Fruit fly (Drosophila melanogaster): Measurements from ENCODE around the gene CG32590.

CG32590 gene

DNA sequence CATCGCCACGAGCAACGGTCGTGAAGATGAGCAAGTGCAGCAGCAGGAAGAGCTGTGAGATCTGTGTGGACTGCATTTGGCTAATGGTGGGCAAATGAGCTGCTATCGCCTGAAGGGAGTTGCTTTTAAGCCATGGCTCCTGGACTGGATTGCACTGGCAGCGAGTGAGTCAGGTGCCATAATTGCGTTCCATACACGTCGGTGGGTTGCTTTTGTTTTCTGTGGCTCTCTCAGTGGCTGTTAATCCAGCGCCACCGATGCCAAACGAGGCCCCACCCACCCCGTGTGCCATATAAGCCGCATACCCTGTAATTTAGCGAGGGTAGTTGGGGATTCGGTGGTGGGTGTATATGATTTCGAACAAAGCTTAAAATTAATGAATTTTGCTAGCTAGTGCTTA is 5.8 kb upstream of the CG32590 start, which contains the start of gene CG12539:
Gene CG12539 (minus strand): TSS at position 101 of the 400 bp plus-strand sequence.
- no peak for TF ChIP-seq CG17801 (GFP tag; optimal IDR thresholded peaks at IDR 0.05; ENCODE audit: partially characterized antibody)

DNA sequence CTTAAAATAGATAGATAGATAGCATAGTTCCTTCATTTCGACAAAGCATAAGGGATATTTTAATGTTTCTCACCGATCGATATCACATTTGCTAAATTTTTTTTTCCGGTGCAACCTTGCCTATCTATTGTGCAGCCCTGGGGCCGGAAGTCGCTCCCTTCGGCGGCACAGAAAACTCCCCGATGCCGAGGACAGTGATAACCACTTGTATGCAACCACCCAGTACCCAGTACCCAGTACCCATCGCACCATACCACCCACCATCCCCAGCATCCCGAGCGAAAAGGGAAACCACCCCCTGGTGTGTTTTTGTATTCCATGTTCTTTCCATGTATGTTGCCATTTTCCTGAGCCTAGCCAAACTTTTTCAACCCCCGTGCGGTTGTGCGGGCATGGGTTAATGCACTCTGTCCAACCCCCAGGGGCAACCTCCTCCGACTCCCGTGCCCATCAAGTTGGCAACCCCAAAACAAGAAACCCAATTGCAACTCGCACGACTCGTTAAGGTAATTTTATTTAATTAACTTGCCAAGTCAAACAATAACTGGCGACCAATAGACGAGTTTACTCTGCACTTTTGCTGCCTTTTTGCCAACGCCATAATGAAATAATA is 3.1 kb upstream of the CG32590 start:
- no peak for TF ChIP-seq CG17801 (GFP tag; optimal IDR thresholded peaks at IDR 0.05; ENCODE audit: partially characterized antibody)

DNA sequence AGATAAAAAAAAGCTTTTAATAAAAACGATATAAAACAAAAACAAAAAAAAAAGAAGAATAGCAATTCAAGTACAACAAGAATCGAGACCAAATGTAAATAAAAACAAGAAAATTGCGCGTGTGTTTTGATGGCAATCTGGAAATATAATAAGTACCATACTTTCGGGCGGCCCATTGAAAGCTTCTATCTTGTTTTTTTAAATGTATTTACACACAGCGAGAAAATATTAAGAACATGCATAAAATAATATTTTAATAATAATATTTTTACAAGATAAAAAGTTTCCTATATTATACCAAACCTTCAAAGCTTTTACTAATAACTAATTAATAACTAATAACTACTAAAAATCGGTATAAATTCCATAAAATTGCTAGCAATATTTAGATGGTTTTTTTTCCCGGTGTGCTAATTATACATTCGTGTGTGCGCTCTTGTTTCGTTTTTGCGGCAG is 1.5 kb upstream of the CG32590 start:
- TF ChIP-seq CG17801 (GFP tag; optimal IDR thresholded peaks at IDR 0.05; ENCODE audit: partially characterized antibody) = peak; percentile 87

DNA sequence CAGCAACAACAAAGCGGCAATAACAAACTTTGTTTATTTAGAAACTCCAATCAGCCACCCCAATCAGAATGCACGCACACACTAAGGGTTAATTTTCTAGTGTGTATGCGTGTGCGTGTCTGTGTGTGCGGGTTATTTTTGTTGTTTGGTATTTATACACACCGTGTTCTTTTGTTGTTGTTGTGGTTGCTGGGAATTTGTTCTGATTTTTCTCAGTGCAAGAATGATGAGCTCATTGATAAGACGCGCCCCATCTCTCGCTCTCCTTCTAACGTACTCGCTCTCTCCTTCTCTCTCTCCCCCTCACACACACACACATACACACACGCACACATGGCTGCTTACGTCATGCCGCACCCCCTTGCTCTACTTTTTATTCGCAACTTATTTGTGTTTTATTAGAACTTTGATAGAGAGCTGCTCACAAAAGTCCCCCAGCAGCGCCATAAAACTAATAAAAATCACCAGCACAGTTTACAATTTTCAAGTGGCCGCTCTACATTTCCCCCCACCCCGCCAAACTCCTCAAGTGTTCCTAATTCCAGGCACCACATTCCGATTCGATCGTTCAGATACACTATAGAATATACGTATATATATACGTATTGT is 937 bp upstream of the CG32590 start:
- no peak for TF ChIP-seq CG17801 (GFP tag; optimal IDR thresholded peaks at IDR 0.05; ENCODE audit: partially characterized antibody)

DNA sequence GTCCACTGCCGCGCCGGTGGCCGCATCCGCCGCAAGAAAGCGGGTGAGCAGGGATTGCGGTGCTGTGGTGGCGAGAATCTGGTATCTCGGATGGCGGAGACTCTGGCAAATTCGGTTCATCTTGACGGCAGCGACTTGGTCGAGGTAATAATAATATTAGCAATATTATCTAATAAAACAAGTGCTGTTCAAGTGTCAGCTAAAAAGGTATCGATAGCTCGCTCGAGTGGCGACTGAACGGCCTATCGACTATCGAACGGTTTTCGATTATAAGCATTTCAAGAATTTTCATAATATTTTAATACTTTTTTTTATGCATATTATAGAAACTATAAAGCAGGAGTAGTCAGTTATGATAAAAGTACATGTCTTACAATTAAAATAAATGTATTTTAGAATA is 923 bp downstream of the CG32590 start, which contains the start of gene Grx5:
Gene Grx5 (minus strand): TSS at position 216 of the 400 bp plus-strand sequence.
- no peak for TF ChIP-seq CG17801 (GFP tag; optimal IDR thresholded peaks at IDR 0.05; ENCODE audit: partially characterized antibody)

DNA sequence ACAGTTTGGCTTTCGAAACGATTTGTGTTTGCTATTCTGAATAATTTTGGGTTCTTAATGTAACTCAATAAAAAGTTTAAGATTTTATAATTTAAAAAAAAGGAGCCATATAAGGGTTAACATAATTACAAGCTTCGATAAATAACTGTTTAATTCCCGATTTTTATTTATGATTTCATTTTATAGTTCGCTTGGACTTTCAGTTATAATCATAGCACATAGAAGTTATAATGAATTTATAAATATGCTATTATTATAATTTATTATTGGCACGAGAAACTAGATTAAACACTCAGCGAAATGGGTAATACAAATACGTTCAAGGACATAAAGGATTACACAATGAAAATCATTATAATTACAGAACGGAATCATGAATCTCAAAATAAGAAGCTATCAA is 2.5 kb downstream of the CG32590 start, which contains the start of gene CG14410:
Gene CG14410 (plus strand): TSS at position 301 of the 400 bp plus-strand sequence.
- no peak for TF ChIP-seq CG17801 (GFP tag; optimal IDR thresholded peaks at IDR 0.05; ENCODE audit: partially characterized antibody)

DNA sequence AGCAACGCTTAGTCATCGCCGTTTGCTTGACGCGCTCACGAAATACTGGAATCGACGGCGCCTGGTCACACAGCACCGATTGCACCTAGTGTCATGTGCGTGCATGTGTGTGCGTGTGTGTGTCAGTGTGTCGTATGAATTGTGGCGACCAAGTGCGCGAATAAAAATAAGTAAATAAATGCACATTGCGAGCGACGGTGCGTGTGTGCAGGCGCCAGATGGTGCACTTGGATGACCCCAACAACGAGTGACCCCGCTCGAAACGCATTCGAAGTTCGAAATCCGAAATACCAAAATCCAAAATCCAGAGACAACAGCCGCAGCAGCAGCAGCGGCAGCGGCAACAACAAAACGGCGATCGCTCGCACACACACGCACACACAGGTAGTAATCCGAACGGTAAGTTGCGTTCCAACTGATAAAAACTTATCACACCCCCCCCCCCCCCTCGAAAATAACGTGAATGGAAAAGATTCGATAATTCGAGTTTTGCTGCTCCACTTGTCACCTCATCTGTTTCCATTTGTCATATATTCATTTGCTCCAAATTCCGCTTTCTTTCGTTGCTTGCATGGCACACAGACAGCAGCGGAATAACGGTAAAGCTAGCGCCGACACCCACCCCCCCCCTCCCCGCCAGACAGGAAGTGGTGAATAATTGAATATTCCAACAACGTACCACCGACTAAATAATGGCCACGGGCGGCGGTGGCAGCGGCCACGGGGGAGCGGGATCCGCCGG is 6.2 kb downstream of the CG32590 start, which contains the start of gene CG14411:
Gene CG14411 (plus strand): TSS at position 86 of the 742 bp plus-strand sequence.
- TF ChIP-seq CG17801 (GFP tag; optimal IDR thresholded peaks at IDR 0.05; ENCODE audit: partially characterized antibody) = no peak

DNA sequence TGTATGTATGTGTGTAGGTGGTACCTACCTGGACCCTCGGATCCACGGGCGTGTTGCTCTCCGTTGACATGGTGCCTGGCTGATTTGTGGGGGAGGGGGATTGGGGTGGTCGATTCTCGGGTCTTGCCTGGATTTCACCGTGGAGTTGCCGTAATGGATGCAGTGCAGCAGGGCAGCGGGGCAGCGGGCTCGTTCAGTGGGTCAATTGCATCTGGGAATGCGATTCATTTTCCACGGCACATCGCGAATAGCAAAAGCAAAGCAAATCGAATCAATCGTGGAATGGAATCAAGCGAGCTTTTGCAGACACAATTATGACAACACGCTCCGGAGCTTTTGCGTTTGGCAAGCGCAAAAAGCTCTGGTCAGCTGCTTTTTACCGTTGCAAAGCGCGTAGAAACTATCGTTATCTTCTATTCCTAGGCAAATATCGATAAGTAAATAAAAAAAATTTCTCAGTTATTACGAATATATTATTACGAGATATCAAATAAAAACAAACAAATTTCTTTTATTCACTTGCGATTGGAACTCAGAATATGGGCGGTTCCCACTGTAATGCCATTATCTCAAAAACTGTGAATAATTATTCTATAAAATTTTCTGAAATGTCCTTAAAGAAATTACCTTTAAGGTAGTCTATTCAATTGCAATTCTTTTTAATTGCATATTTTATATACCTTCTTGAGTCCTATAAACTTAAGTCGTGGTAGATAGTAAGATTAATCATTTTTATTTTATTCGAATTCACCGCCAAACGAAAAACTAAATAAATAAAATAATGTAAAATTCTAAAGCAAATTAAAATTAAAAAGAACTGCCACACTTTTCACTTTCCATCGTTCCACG is 7.0 kb downstream of the CG32590 start, which contains the start of gene CG14408:
Gene CG14408 (minus strand): TSS at position 321 of the 849 bp plus-strand sequence.
- no peak for TF ChIP-seq CG17801 (GFP tag; optimal IDR thresholded peaks at IDR 0.05; ENCODE audit: partially characterized antibody)

DNA sequence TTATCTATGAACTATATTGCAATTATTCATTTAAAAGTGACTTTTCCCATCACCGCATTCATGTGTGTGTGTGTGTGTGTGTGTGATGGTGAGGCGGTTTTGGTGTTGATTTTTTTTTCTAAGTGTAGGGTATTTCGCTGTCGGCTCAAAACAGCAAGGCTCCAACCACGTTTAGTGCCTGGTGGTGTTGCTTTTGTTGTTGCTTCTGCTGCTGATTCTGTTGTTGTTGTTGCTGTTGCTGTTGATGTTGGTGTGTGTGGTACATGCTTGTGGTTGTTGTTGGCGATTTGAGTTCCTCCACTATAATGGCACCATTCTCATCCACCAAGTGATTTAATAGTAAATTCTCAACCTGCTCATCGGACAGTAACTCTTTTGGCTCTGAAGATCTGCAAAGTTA is 11.3 kb downstream of the CG32590 start:
- TF ChIP-seq CG17801 (GFP tag; optimal IDR thresholded peaks at IDR 0.05; ENCODE audit: partially characterized antibody) = no peak

DNA sequence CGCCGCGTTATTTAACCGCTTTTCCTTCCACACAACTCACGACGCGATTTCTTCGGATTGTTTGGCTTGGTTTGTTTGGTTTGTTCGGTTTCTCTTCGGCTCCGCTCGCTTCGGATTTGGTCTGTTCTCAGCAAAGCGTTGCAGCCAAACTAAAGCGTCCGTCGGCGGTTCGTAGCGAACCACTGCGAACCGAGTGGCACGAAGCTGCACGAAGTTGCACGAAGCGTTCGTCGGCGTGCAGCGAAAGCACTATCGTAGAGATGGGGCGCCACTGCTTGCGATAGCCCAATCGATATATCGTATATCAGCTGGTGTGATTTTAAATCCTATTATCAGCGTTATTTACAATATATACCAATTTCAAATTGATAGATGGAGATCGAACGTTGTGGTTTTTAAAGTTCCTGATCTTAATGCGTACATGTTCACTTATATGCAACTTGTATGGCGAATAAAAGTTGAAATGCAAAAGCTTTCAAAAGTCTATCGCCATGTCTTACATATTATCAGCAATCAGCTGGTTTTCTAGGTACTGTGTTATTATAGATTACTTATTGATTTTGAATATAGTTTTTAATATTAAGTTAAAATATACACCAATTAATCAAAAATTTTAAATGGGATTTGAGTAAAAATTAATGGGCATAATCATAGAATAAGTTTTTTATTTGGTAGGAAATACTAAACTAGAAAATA is 12.8 kb downstream of the CG32590 start, which contains the start of gene rut:
Gene rut (minus strand): TSS at position 152 of the 696 bp plus-strand sequence.
- TF ChIP-seq CG17801 (GFP tag; optimal IDR thresholded peaks at IDR 0.05; ENCODE audit: partially characterized antibody) = no peak

DNA sequence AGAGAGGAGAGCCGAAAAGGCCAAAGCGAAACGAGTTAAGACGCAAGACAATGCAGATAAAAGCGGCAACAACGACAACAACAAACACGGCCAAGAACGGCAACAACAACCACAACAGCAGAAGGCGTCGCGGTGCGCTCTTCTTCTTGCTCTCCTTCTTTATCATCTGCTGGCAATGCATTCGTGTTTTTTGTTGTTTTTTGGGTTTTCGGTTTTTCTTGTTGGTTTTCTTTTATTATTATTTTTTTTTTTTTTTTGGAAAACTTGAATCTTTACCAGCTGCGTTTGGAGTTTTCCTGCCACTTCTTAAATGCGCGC is 13.5 kb downstream of the CG32590 start:
- TF ChIP-seq CG17801 (GFP tag; optimal IDR thresholded peaks at IDR 0.05; ENCODE audit: partially characterized antibody) = no peak

DNA sequence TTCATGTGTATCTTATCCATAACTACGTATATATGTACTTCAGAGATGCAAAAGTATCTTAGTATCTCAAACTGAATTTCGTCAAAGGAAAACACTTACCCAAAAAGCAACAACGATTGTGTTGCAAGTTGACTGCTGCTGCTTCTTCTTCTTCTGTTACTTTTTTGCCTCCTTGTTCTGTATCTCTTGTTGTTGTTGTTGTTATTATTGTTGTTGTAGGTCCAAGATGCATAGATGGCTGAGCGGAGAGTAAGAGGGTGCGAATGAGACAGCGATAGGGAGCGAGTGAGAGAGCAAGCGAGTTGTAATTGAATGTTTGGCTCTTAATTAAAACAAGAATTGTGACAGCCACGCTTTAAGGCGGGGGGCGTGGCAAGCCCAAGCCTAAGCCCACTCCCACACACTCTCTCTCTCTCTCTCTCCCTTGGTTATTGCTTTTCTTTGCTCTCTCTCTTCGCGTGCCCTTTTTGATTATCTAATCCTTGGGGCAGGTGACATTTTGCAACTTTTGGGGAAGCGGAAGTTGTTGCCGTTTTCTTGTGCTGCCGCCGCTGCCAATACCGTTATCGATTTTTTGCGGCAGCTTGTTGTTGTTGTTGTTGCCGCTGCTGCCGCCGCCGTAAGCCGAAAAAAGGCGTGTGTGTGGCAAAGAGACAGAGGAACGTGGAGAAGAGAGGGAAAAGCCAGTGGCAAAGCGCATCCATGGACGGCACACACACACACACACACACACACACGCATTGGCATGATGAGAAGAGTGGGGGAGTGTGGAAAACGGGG is 14.0 kb downstream of the CG32590 start:
- no peak for TF ChIP-seq CG17801 (GFP tag; optimal IDR thresholded peaks at IDR 0.05; ENCODE audit: partially characterized antibody)

DNA sequence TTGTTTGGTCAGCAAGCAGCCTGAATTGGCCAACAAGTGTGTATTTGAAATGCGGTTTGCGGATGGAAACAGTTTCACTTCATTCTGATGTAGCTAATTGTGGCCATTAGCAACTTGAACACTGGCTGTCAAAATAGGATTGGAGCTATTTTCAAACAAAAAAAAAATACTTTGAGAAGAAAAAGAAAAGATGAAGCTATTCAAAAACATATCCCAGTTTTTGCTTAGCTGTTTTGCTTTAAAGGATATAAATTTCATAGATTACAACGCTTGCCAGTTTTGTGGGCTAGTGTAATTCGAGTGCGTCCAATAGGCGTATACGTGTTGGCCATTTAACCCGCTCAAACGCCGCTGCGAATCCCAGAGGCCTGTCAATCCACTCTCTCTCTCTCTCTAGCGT is 26.7 kb downstream of the CG32590 start:
- TF ChIP-seq CG17801 (GFP tag; optimal IDR thresholded peaks at IDR 0.05; ENCODE audit: partially characterized antibody) = no peak
